Worm (Caenorhabditis elegans) whole organism, mixed stage, embryonic: ENCODE data around the gene inx-2.

ENCODE experiments used
- M03D4.4 ChIP-seq: sonication (generic microtip); optimal IDR thresholded peaks from 2 replicates; lab custom pipeline; 2017; ENCODE audit warnings: mild to moderate bottlenecking, missing genetic modification characterization, missing compliant biosample characterization
- blmp-1 ChIP-seq: fragments of 150-350 bp; optimal IDR thresholded peaks from 2 replicates; lab custom pipeline; 2014; ENCODE audit warnings: missing biosample characterization, missing genetic modification characterization
- ceh-39 ChIP-seq: fragments of 150-350 bp; optimal IDR thresholded peaks from 2 replicates; lab custom pipeline; 2014; ENCODE audit warnings: missing biosample characterization, missing genetic modification characterization
- ceh-43 ChIP-seq: fragments of 200-800 bp; sonication (Bioruptor generic); optimal IDR thresholded peaks from 2 replicates; lab custom pipeline; 2018; ENCODE audit warnings: mild to moderate bottlenecking, missing genetic modification characterization, moderate library complexity, missing compliant biosample characterization
- ceh-83 ChIP-seq: fragments of 200-800 bp; sonication (Bioruptor generic); optimal IDR thresholded peaks from 2 replicates; lab custom pipeline; 2018; ENCODE audit warnings: mild to moderate bottlenecking, missing genetic modification characterization, missing compliant biosample characterization
- ces-1 ChIP-seq: fragments of 150-350 bp; optimal IDR thresholded peaks from 2 replicates; lab custom pipeline; 2014; ENCODE audit warnings: missing biosample characterization, missing genetic modification reagents, missing genetic modification characterization
- cnd-1 ChIP-seq: fragments of 200-800 bp; sonication (Bioruptor generic); optimal IDR thresholded peaks from 2 replicates; lab custom pipeline; 2018; ENCODE audit warnings: mild to moderate bottlenecking, missing genetic modification characterization, missing compliant biosample characterization
- drap-1 ChIP-seq: fragments of 200-800 bp; sonication (Bioruptor generic); optimal IDR thresholded peaks from 3 replicates; lab custom pipeline; 2018; ENCODE audit warnings: mild to moderate bottlenecking, missing genetic modification characterization, missing compliant biosample characterization
- elt-1 ChIP-seq: sonication (generic microtip); optimal IDR thresholded peaks from 2 replicates; lab custom pipeline; 2017; ENCODE audit warnings: missing genetic modification characterization, mild to moderate bottlenecking, missing compliant biosample characterization, antibody characterized with exemption, moderate library complexity, borderline replicate concordance; ENCODE audit not compliant: insufficient read depth
- elt-3 ChIP-seq: fragments of 150-350 bp; optimal IDR thresholded peaks from 2 replicates; lab custom pipeline; 2014; ENCODE audit warnings: missing biosample characterization, missing genetic modification characterization
- flh-1 ChIP-seq: fragments of 200-800 bp; sonication (Bioruptor generic); optimal IDR thresholded peaks from 2 replicates; lab custom pipeline; 2018; ENCODE audit warnings: mild to moderate bottlenecking, missing genetic modification characterization, moderate library complexity, missing compliant biosample characterization
- ham-2 ChIP-seq: fragments of 200-800 bp; sonication (Bioruptor generic); optimal IDR thresholded peaks from 2 replicates; lab custom pipeline; 2018; ENCODE audit warnings: mild to moderate bottlenecking, missing genetic modification characterization, missing compliant biosample characterization
- hlh-1 ChIP-seq: fragments of 150-350 bp; optimal IDR thresholded peaks from 2 replicates; lab custom pipeline; 2014; ENCODE audit warnings: missing biosample characterization, missing genetic modification reagents, missing genetic modification characterization
- lin-13 ChIP-seq: fragments of 150-350 bp; optimal IDR thresholded peaks from 2 replicates; lab custom pipeline; 2014; ENCODE audit warnings: missing biosample characterization, missing genetic modification characterization
- lin-32 ChIP-seq: fragments of 200-800 bp; sonication (Bioruptor generic); optimal IDR thresholded peaks from 2 replicates; lab custom pipeline; 2018; ENCODE audit warnings: mild to moderate bottlenecking, missing genetic modification characterization, missing compliant biosample characterization
- lsy-2 ChIP-seq: fragments of 150-350 bp; optimal IDR thresholded peaks from 2 replicates; lab custom pipeline; 2014; ENCODE audit warnings: missing biosample characterization, missing genetic modification characterization
- mep-1 ChIP-seq: fragments of 150-350 bp; optimal IDR thresholded peaks from 2 replicates; lab custom pipeline; 2017; ENCODE audit warnings: missing biosample characterization, missing genetic modification reagents, missing genetic modification characterization, inconsistent platforms
- mls-2 ChIP-seq: sonication (generic microtip); optimal IDR thresholded peaks from 2 replicates; lab custom pipeline; 2016; ENCODE audit warnings: mild to moderate bottlenecking, missing genetic modification characterization, moderate library complexity, missing compliant biosample characterization
- nhr-12 ChIP-seq: fragments of 150-350 bp; optimal IDR thresholded peaks from 2 replicates; lab custom pipeline; 2014; ENCODE audit warnings: missing biosample characterization, missing genetic modification characterization
- nhr-237 ChIP-seq: fragments of 150-350 bp; optimal IDR thresholded peaks from 2 replicates; lab custom pipeline; 2014; ENCODE audit warnings: missing biosample characterization, missing genetic modification characterization
- nhr-28 ChIP-seq: fragments of 150-350 bp; optimal IDR thresholded peaks from 2 replicates; lab custom pipeline; 2014; ENCODE audit warnings: missing biosample characterization, missing genetic modification characterization
- nhr-76 ChIP-seq: sonication (generic microtip); optimal IDR thresholded peaks from 2 replicates; lab custom pipeline; 2017; ENCODE audit warnings: missing biosample characterization, missing genetic modification characterization
- pha-4 ChIP-seq: fragments of 150-350 bp; optimal IDR thresholded peaks from 2 replicates; lab custom pipeline; 2018; ENCODE audit warnings: missing biosample characterization, missing genetic modification reagents, missing genetic modification characterization
- sem-2 ChIP-seq: fragments of 200-800 bp; sonication (Bioruptor generic); optimal IDR thresholded peaks from 2 replicates; lab custom pipeline; 2018; ENCODE audit warnings: mild to moderate bottlenecking, missing genetic modification characterization, missing compliant biosample characterization
- snpc-4 ChIP-seq: fragments of 150-350 bp; optimal IDR thresholded peaks from 2 replicates; lab custom pipeline; 2014; ENCODE audit warnings: missing biosample characterization, missing genetic modification characterization
- sptf-1 ChIP-seq: sonication (generic microtip); optimal IDR thresholded peaks from 2 replicates; lab custom pipeline; 2017; ENCODE audit warnings: mild to moderate bottlenecking, missing genetic modification characterization, moderate library complexity, missing compliant biosample characterization
- tbx-8 ChIP-seq: fragments of 200-800 bp; sonication (Bioruptor generic); optimal IDR thresholded peaks from 2 replicates; lab custom pipeline; 2018; ENCODE audit warnings: mild to moderate bottlenecking, missing genetic modification characterization, moderate library complexity, missing compliant biosample characterization
- unc-120 ChIP-seq: sonication (generic microtip); optimal IDR thresholded peaks from 2 replicates; lab custom pipeline; 2017; ENCODE audit warnings: missing genetic modification characterization, missing compliant biosample characterization; ENCODE audit not compliant: poor library complexity, severe bottlenecking
- unc-39 ChIP-seq: fragments of 150-350 bp; optimal IDR thresholded peaks from 2 replicates; lab custom pipeline; 2014; ENCODE audit warnings: missing biosample characterization, missing genetic modification characterization
- unc-62 ChIP-seq: fragments of 150-350 bp; optimal IDR thresholded peaks from 2 replicates; lab custom pipeline; 2014; ENCODE audit warnings: missing biosample characterization, missing genetic modification reagents, missing genetic modification characterization
- zip-8 ChIP-seq: fragments of 150-350 bp; optimal IDR thresholded peaks from 2 replicates; lab custom pipeline; 2014; ENCODE audit warnings: missing biosample characterization, missing genetic modification characterization
- ztf-11 ChIP-seq: fragments of 150-350 bp; optimal IDR thresholded peaks from 2 replicates; lab custom pipeline; 2014; ENCODE audit warnings: missing biosample characterization, missing genetic modification characterization

inx-2 gene

DNA sequence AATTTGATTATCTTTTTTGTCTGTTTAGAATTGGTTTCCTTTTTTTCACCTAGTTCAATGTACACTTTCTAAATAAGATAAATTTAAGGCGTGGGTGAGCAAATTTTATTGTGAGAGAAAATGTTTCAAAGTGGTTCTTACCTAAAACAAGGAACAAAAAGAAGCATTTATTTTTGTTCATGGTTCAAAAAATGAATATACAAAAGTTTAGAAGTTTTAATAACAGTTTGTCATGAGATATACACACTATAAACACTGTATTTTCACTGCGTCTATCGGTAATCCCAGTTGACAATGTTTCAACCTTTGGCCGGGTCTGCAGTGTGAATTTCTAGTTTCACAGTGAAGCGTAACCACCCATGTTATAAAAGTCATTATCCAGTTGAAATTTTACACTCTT is 18.9 kb upstream of the inx-2 start, which contains the start of gene F08G12.11:
F08G12.11 (minus strand) TSS at position 181 of the 400 bp plus-strand sequence.
- TF ChIP-seq unc-62 (no peak), snpc-4 (no peak), drap-1 (no peak), M03D4.4 (tag; lab: Kevin White, UChicago) (no peak), sptf-1 (no peak)

DNA sequence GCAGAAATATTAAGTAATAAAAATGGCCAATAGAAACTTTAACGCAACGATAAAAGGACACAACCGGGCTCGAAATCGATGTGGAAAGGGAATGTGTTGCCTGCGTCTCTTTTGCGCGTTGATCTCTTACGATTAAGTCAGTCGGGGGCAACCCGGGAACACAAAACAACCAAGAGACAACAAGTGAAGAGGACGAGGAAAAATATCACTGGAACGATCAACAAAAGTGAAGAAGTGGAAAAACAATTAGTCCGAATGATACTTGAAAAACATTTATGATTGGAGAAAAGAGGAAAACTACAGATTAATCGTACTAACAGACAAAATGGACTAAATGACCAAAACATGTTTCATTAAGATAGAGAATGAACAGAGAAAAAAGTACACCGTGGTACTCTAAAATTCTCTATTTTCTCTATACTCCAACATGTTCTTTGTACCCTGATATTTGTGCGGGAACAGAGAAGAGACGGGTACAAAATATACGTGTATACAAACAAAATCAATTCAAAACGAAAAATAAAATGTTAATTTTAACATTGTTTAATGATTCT is 13.8 kb upstream of the inx-2 start, which contains the start of gene F08G12.5:
F08G12.5 (minus strand) TSS at position 1 of the 554 bp plus-strand sequence.
- TF ChIP-seq ham-2 (GFP tag; lab: Kevin White, UChicago), result no peak
- TF ChIP-seq ztf-11 (tag; lab: Kevin White, UChicago), result no peak
- TF ChIP-seq unc-62, result no peak
- no peak for TF ChIP-seq hlh-1 (tag; lab: Kevin White, UChicago)
- no peak for TF ChIP-seq ceh-83 (GFP tag; lab: Kevin White, UChicago)
- TF ChIP-seq ceh-39 (tag; lab: Kevin White, UChicago), result no peak
- TF ChIP-seq ceh-43 (GFP tag; lab: Kevin White, UChicago), result no peak
- TF ChIP-seq sptf-1, result no peak
- no peak for TF ChIP-seq elt-3 (tag; lab: Kevin White, UChicago)
- TF ChIP-seq lin-13 (tag; lab: Kevin White, UChicago), result no peak

DNA sequence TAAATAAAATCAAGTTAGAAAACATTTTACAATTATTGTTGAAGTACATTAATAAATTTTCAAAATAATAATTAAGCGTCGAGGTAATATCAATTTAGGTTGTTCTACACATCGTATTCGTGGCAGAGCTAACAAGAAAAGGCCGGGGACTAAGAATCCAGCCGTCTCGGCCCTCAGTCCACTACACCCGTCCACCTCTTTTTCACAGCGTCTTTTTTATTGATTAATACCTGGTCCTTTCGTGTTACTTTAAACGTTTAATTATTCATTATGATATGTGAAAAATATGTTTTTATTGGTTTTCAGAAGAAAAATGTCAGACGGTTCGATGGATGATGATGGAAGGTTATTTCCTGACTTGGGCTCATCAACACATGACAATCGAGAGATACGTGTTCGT is 10.5 kb upstream of the inx-2 start, which contains the start of gene vhl-1:
vhl-1 (plus strand) TSS at position 301 of the 400 bp plus-strand sequence.
- TF ChIP-seq nhr-237 (tag; lab: Kevin White, UChicago) (no peak), lin-32 (no peak), tbx-8 (GFP tag; lab: Kevin White, UChicago) (no peak), sptf-1 (no peak), nhr-12 (tag; lab: Kevin White, UChicago) (no peak), ham-2 (GFP tag; lab: Kevin White, UChicago) (no peak), sem-2 (no peak), mls-2 (tag; lab: Kevin White, UChicago) (no peak)

DNA sequence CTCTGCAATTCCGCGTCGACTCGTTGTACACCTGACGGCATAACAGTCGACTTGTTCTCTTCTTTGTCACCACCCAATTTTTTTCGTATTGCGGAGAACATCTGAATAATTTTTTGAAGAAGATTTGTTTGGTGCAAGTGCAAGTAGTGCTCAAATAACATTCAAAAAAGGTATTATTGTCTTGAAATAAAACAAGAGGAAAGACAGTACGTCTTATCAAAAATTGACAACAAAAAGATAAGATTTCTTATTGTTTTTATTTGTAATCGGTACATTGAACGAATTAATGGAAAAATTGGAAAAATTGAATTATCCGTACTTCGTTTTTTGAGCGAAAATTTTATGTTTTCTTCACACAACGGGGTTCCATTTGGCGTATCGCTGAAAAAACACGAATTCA is 9.2 kb upstream of the inx-2 start, which contains the start of gene F08G12.1:
F08G12.1 (minus strand) TSS at position 101 of the 400 bp plus-strand sequence.
- TF ChIP-seq ceh-83 (GFP tag; lab: Kevin White, UChicago) (no peak), M03D4.4 (tag; lab: Kevin White, UChicago) (no peak), pha-4 (tag; lab: Kevin White, UChicago) (no peak), ceh-43 (GFP tag; lab: Kevin White, UChicago) (no peak), snpc-4 (no peak), nhr-237 (tag; lab: Kevin White, UChicago) (no peak), flh-1 (GFP tag; lab: Kevin White, UChicago) (no peak), cnd-1 (no peak), elt-1 (no peak), zip-8 (tag; lab: Kevin White, UChicago) (no peak), nhr-76 (no peak), unc-39 (tag; lab: Kevin White, UChicago) (no peak), elt-3 (tag; lab: Kevin White, UChicago) (no peak), nhr-28 (tag; lab: Kevin White, UChicago) (no peak), unc-120 (tag; lab: Kevin White, UChicago) (no peak), mls-2 (tag; lab: Kevin White, UChicago) (no peak), tbx-8 (GFP tag; lab: Kevin White, UChicago) (no peak), nhr-12 (tag; lab: Kevin White, UChicago) (no peak), lsy-2 (tag; lab: Kevin White, UChicago) (no peak)
- TF ChIP-seq, all 35 proteins: peak for 0

DNA sequence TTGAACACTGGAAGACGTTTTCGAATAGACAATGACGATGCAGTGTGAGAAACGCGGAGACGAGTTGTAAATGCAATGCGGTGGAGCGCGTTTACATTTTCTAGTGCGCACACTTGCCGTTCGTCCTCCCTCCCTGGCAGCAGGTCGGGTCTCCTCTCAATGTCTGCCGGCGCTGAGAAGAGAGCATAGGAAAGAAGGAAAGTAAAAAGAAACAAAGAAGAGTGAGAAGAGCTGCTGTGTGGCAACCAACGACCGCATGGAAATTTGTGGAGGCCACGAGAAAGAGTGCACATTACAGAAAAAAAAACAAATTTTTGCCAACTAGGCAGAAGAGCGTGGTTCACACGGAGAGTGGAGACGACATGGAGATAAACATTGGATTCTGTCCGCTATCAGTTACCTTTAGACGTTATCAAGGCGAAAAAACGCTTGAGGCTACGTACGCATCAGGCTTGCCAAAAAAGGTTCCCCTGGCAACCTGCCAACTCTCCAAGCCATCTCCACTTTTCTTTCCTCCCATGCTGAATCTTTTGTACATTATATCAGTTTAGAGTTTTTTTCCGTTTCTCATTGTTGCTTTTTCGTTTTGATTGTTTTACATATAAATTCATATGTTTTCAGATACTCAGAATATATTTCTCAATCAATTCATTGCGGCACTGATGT is 3.2 kb upstream of the inx-2 start, which contains the start of the genes snrp-40.1 and F08G12.3:
snrp-40.1 (minus strand) TSS at position 143 of the 666 bp plus-strand sequence.
F08G12.3 (plus strand) TSS at position 616 of the 666 bp plus-strand sequence.
- TF ChIP-seq unc-120 (tag; lab: Kevin White, UChicago) (peak; percentile 15), ces-1 (GFP tag; lab: Kevin White, UChicago) (peak; percentile 46), mep-1 (tag; lab: Kevin White, UChicago) (peak; percentile 35), mls-2 (tag; lab: Kevin White, UChicago) (peak; percentile 48), blmp-1 (no peak), M03D4.4 (tag; lab: Kevin White, UChicago) (peak; percentile 72), nhr-76 (no peak), pha-4 (tag; lab: Kevin White, UChicago) (peak; percentile 52), lin-32 (no peak), unc-62 (peak; percentile 13), sem-2 (no peak), sptf-1 (peak; percentile 66), unc-39 (tag; lab: Kevin White, UChicago) (peak; percentile 15), lsy-2 (tag; lab: Kevin White, UChicago) (peak; percentile 48), cnd-1 (peak; percentile 29), hlh-1 (tag; lab: Kevin White, UChicago) (peak; percentile 73), ceh-83 (GFP tag; lab: Kevin White, UChicago) (no peak), ztf-11 (tag; lab: Kevin White, UChicago) (peak; percentile 49), drap-1 (peak; percentile 56)
